Worm (Caenorhabditis elegans): Measurements from ENCODE around the gene srh-113.

DNA sequence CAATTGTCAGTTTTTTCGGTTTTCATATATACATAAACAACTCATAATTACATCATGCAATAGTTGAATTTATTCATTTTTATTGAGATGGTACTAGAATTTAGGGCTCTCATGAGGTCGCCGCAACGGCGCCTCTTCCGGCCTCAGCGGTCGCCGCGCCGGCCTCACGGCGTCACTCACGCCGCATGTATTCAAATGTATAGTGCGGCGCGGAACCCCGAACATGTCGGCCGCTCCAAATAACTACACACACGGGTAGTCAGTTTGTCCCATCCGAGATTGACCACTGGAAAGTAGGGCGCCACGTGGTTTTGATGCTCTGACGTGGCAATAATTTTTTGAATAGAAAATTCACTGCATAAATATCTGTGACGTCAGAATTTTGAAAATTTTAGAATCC lies 44.8 kb downstream of the srh-113 start:
- TF ChIP-seq aly-2 (tag; optimal IDR thresholded peaks at IDR 0.05) (no peak), nhr-11 (tag; optimal IDR thresholded peaks at IDR 0.05) (no peak), skn-1 (tag; optimal IDR thresholded peaks at IDR 0.05) (no peak), nhr-12 (tag; optimal IDR thresholded peaks at IDR 0.05) (no peak), elt-3 (tag; optimal IDR thresholded peaks at IDR 0.05) (no peak), elt-1 (tag; optimal IDR thresholded peaks at IDR 0.05) (no peak), nhr-77 (tag; optimal IDR thresholded peaks at IDR 0.05) (no peak), sma-3 (GFP tag; optimal IDR thresholded peaks at IDR 0.05) (no peak)

All from whole organism, L2 larva.